Worm (Caenorhabditis elegans) whole organism, L3 larva: Measurements from ENCODE around the gene W09D10.4.

ENCODE experiments used
- R02D3.7 ChIP-seq: fragments of 150-350 bp; optimal IDR thresholded peaks from 2 replicates; lab custom pipeline; 2014; ENCODE audit warnings: missing biosample characterization, missing genetic modification characterization
- ZK546.5 ChIP-seq: sonication (generic microtip); optimal IDR thresholded peaks from 2 replicates; lab custom pipeline; 2017; ENCODE audit warnings: missing biosample characterization, missing genetic modification characterization
- aly-2 ChIP-seq: fragments of 150-350 bp; optimal IDR thresholded peaks from 2 replicates; lab custom pipeline; 2014; ENCODE audit warnings: missing biosample characterization, missing genetic modification characterization
- ama-1 ChIP-seq: fragments of 150-350 bp; optimal IDR thresholded peaks from 2 replicates; lab custom pipeline; 2018
- ceh-82 ChIP-seq: fragments of 150-350 bp; optimal IDR thresholded peaks from 2 replicates; lab custom pipeline; 2014; ENCODE audit warnings: missing biosample characterization, missing genetic modification characterization
- ceh-9 ChIP-seq: sonication (generic microtip); optimal IDR thresholded peaks from 2 replicates; lab custom pipeline; 2018; ENCODE audit warnings: missing biosample characterization, missing genetic modification characterization
- daf-12 ChIP-seq: fragments of 150-350 bp; optimal IDR thresholded peaks from 2 replicates; lab custom pipeline; 2014; ENCODE audit warnings: missing biosample characterization, missing genetic modification reagents, missing genetic modification characterization
- egl-27 ChIP-seq: sonication (generic microtip); optimal IDR thresholded peaks from 4 replicates; lab custom pipeline; 2017; ENCODE audit warnings: missing biosample characterization, missing genetic modification reagents, missing genetic modification characterization
- elt-1 ChIP-seq: fragments of 150-350 bp; optimal IDR thresholded peaks from 2 replicates; lab custom pipeline; 2014; ENCODE audit warnings: missing biosample characterization, missing genetic modification characterization
- elt-3 ChIP-seq, 3 experiments: fragments of 150-350 bp in 1 of 3; sonication (generic microtip) in 2 of 3; optimal IDR thresholded peaks; 2 replicates in 2 of 3; 4 replicates in 1 of 3; lab custom pipeline; 2014 to 2017; ENCODE audit warnings: missing biosample characterization in 3 of 3, missing genetic modification characterization in 3 of 3
- fkh-10 ChIP-seq: sonication (generic microtip); optimal IDR thresholded peaks from 2 replicates; lab custom pipeline; 2017; ENCODE audit warnings: missing biosample characterization, missing genetic modification reagents, missing genetic modification characterization
- jun-1 ChIP-seq: fragments of 150-350 bp; optimal IDR thresholded peaks from 2 replicates; lab custom pipeline; 2014; ENCODE audit warnings: missing biosample characterization, missing genetic modification reagents, missing genetic modification characterization
- lin-15B ChIP-seq: fragments of 150-350 bp; optimal IDR thresholded peaks from 2 replicates; lab custom pipeline; 2014; ENCODE audit warnings: missing biosample characterization, missing genetic modification characterization
- lin-39 ChIP-seq: fragments of 150-350 bp; optimal IDR thresholded peaks from 2 replicates; lab custom pipeline; 2018; ENCODE audit warnings: missing biosample characterization, missing genetic modification reagents, missing genetic modification characterization
- mml-1 ChIP-seq: fragments of 150-350 bp; sonication (generic microtip); optimal IDR thresholded peaks from 3 replicates; lab custom pipeline; 2014; ENCODE audit warnings: missing biosample characterization, missing genetic modification characterization
- nfya-1 ChIP-seq: sonication (generic microtip); optimal IDR thresholded peaks from 2 replicates; lab custom pipeline; 2017; ENCODE audit warnings: missing genetic modification characterization, mild to moderate bottlenecking, missing compliant biosample characterization, antibody characterized with exemption, moderate library complexity; ENCODE audit not compliant: insufficient read depth
- nhr-11 ChIP-seq: fragments of 150-350 bp; optimal IDR thresholded peaks from 2 replicates; lab custom pipeline; 2014; ENCODE audit warnings: missing biosample characterization, missing genetic modification characterization
- nhr-12 ChIP-seq: fragments of 150-350 bp; optimal IDR thresholded peaks from 2 replicates; lab custom pipeline; 2014; ENCODE audit warnings: missing biosample characterization, missing genetic modification characterization
- nhr-23 ChIP-seq: fragments of 150-350 bp; optimal IDR thresholded peaks from 2 replicates; lab custom pipeline; 2014; ENCODE audit warnings: missing biosample characterization, missing genetic modification reagents, missing genetic modification characterization
- nhr-237 ChIP-seq: fragments of 150-350 bp; optimal IDR thresholded peaks from 2 replicates; lab custom pipeline; 2014; ENCODE audit warnings: missing biosample characterization, missing genetic modification characterization
- nhr-25 ChIP-seq: sonication (generic microtip); optimal IDR thresholded peaks from 2 replicates; lab custom pipeline; 2017; ENCODE audit warnings: missing biosample characterization, missing genetic modification characterization
- nhr-28 ChIP-seq: fragments of 150-350 bp; optimal IDR thresholded peaks from 2 replicates; lab custom pipeline; 2014; ENCODE audit warnings: missing biosample characterization, missing genetic modification characterization
- nhr-43 ChIP-seq: sonication (generic microtip); optimal IDR thresholded peaks from 2 replicates; lab custom pipeline; 2016; ENCODE audit warnings: mild to moderate bottlenecking, missing genetic modification characterization, missing compliant biosample characterization; ENCODE audit not compliant: poor library complexity, severe bottlenecking
- nhr-67 ChIP-seq: fragments of 150-350 bp; optimal IDR thresholded peaks from 2 replicates; lab custom pipeline; 2014; ENCODE audit warnings: missing biosample characterization, missing genetic modification characterization
- nhr-76 ChIP-seq: fragments of 150-350 bp; sonication (generic microtip); optimal IDR thresholded peaks from 5 replicates; lab custom pipeline; 2014; ENCODE audit warnings: missing biosample characterization, missing genetic modification characterization
- pqm-1 ChIP-seq: fragments of 150-350 bp; optimal IDR thresholded peaks from 2 replicates; lab custom pipeline; 2017; ENCODE audit warnings: missing biosample characterization, missing genetic modification characterization, inconsistent platforms
- sea-2 ChIP-seq: fragments of 150-350 bp; sonication (generic microtip); optimal IDR thresholded peaks from 4 replicates; lab custom pipeline; 2014; ENCODE audit warnings: missing biosample characterization, missing genetic modification reagents, missing genetic modification characterization
- snpc-4 ChIP-seq: fragments of 150-350 bp; optimal IDR thresholded peaks from 2 replicates; lab custom pipeline; 2014; ENCODE audit warnings: missing biosample characterization, missing genetic modification characterization
- unc-62 ChIP-seq: fragments of 150-350 bp; sonication (generic microtip); optimal IDR thresholded peaks from 4 replicates; lab custom pipeline; 2014; ENCODE audit warnings: missing biosample characterization, missing genetic modification reagents, missing genetic modification characterization
- zag-1 ChIP-seq: fragments of 150-350 bp; optimal IDR thresholded peaks from 2 replicates; lab custom pipeline; 2014; ENCODE audit warnings: missing biosample characterization, missing genetic modification characterization

Gene W09D10.4

ce11 chrIII:10704499-10704898 is 11.5 kb downstream of the W09D10.4 start:
- TF ChIP-seq lin-15B (no peak), R02D3.7 (tag; lab: Kevin White, UChicago) (no peak), daf-12 (tag; lab: Kevin White, UChicago) (no peak), nhr-11 (tag; lab: Kevin White, UChicago) (no peak), ama-1 (lab: Kevin White, UChicago) (no peak), nhr-25 (no peak), ceh-82 (tag; lab: Kevin White, UChicago) (no peak), elt-3 (tag; optimal IDR thresholded peaks at IDR 0.05; lab: Kevin White, UChicago) (no peak), nhr-23 (tag; lab: Kevin White, UChicago) (no peak), ceh-9 (tag; lab: Kevin White, UChicago) (no peak), nhr-43 (tag; lab: Kevin White, UChicago) (no peak), fkh-10 (GFP tag; lab: Kevin White, UChicago) (no peak), nhr-237 (tag; lab: Kevin White, UChicago) (no peak)

ce11 chrIII:10703833-10704232 is 12.2 kb downstream of the W09D10.4 start:
- no peak for TF ChIP-seq nhr-67 (tag; lab: Kevin White, UChicago)
- no peak for TF ChIP-seq zag-1
- TF ChIP-seq lin-39 (tag; lab: Kevin White, UChicago), result no peak
- TF ChIP-seq mml-1 (tag; lab: Kevin White, UChicago), result no peak
- no peak for TF ChIP-seq elt-1 (tag; lab: Kevin White, UChicago)
- TF ChIP-seq, all 47 proteins: peak for 0

ce11 chrIII:10702805-10703204 is 13.2 kb downstream of the W09D10.4 start:
- TF ChIP-seq egl-27 (tag; lab: Kevin White, UChicago) (no peak), nfya-1 (tag; lab: Kevin White, UChicago) (peak; percentile 86)

ce11 chrIII:10700460-10700859 is 15.5 kb downstream of the W09D10.4 start, which contains the start of gene Y39A1A.20:
Y39A1A.20 (minus strand) TSS chrIII:10700560.
- TF ChIP-seq pqm-1 (tag; lab: Kevin White, UChicago), result no peak
- TF ChIP-seq nhr-76 (tag; lab: Kevin White, UChicago), result no peak
- no peak for TF ChIP-seq ZK546.5 (tag; lab: Kevin White, UChicago)
- TF ChIP-seq nhr-11 (tag; lab: Kevin White, UChicago), result no peak
- TF ChIP-seq R02D3.7 (tag; lab: Kevin White, UChicago), result no peak
- TF ChIP-seq nhr-12 (tag; lab: Kevin White, UChicago), result no peak
- TF ChIP-seq sea-2, result no peak
- TF ChIP-seq daf-12 (tag; lab: Kevin White, UChicago), result no peak
- no peak for TF ChIP-seq snpc-4

- TF ChIP-seq ama-1 (lab: Kevin White, UChicago) (no peak), nhr-67 (tag; lab: Kevin White, UChicago) (no peak), nhr-12 (tag; lab: Kevin White, UChicago) (no peak), nhr-43 (tag; lab: Kevin White, UChicago) (no peak)
Measured at ce11 chrIII:10694294-10694693, 21.7 kb downstream of the W09D10.4 start, which contains the start of the genes Y39A1A.18 and fmo-3. Y39A1A.18 (minus strand) TSS chrIII:10694485. fmo-3 (plus strand) TSS chrIII:10694681.

- TF ChIP-seq pqm-1 (tag; lab: Kevin White, UChicago), result no peak
Measured at ce11 chrIII:10691019-10691418, 25.0 kb downstream of the W09D10.4 start, which contains the start of gene Y39A1A.17. Y39A1A.17 (minus strand) TSS chrIII:10691119.

- TF ChIP-seq daf-12 (tag; lab: Kevin White, UChicago), result no peak
- no peak for TF ChIP-seq nhr-28 (tag; lab: Kevin White, UChicago)
- TF ChIP-seq unc-62, result no peak
- no peak for TF ChIP-seq nfya-1 (tag; lab: Kevin White, UChicago)
- no peak for TF ChIP-seq jun-1 (tag; lab: Kevin White, UChicago)
- no peak for TF ChIP-seq ZK546.5 (tag; lab: Kevin White, UChicago)
- TF ChIP-seq aly-2 (tag; lab: Kevin White, UChicago), result no peak
Measured at ce11 chrIII:10689057-10689456, 26.9 kb downstream of the W09D10.4 start, which contains the start of gene Y39A1A.31. Y39A1A.31 (minus strand) TSS chrIII:10689157.
